Fruit fly (Drosophila melanogaster) whole organism, embryonic: ENCODE measurements around the gene CG12728.

Experiments used
- BEAF-32 ChIP-seq: fragments of 200-800 bp; sonication (Bioruptor generic); optimal IDR thresholded peaks from 3 replicates; lab custom pipeline; 2017; ENCODE audit warnings: missing biosample characterization, missing genetic modification characterization, mild to moderate bottlenecking, moderate library complexity, missing genetic modification reagents
- CG11560 ChIP-seq: fragments of 200-800 bp; sonication (Bioruptor generic); IDR thresholded peaks from 3 replicates; pipeline ENCODE4 v1.3.6; 2022; ENCODE audit warnings: missing biosample characterization, missing genetic modification characterization
- CG12219 ChIP-seq: fragments of 200-800 bp; sonication (Bioruptor generic); optimal IDR thresholded peaks from 3 replicates; lab custom pipeline; 2018; ENCODE audit warnings: missing biosample characterization, mild to moderate bottlenecking, missing genetic modification characterization
- CG1233 ChIP-seq: fragments of 200-800 bp; sonication (Bioruptor generic); optimal IDR thresholded peaks from 4 replicates; lab custom pipeline; 2018; ENCODE audit warnings: missing biosample characterization, mild to moderate bottlenecking, missing genetic modification characterization
- CG13775 ChIP-seq: fragments of 200-800 bp; sonication (Bioruptor generic); optimal IDR thresholded peaks from 3 replicates; lab custom pipeline; 2017; ENCODE audit warnings: missing biosample characterization, mild to moderate bottlenecking, missing genetic modification characterization
- CG14014 ChIP-seq: fragments of 200-800 bp; sonication (Bioruptor generic); IDR thresholded peaks from 2 replicates; pipeline ENCODE4 v1.3.6; 2022; ENCODE audit warnings: missing biosample characterization, missing genetic modification characterization
- CG15073 ChIP-seq: fragments of 200-800 bp; sonication (Bioruptor generic); optimal IDR thresholded peaks from 2 replicates; lab custom pipeline; 2016; ENCODE audit warnings: missing biosample characterization, missing genetic modification characterization
- CG15269 ChIP-seq: fragments of 200-800 bp; sonication (Bioruptor generic); optimal IDR thresholded peaks from 2 replicates; lab custom pipeline; 2018; ENCODE audit warnings: missing biosample characterization, mild to moderate bottlenecking, missing genetic modification characterization, moderate library complexity
- CG1529 ChIP-seq: fragments of 200-800 bp; sonication (Bioruptor generic); optimal IDR thresholded peaks from 3 replicates; lab custom pipeline; 2018; ENCODE audit warnings: missing biosample characterization, missing genetic modification characterization
- CG15479 ChIP-seq: fragments of 200-800 bp; sonication (Bioruptor generic); optimal IDR thresholded peaks from 3 replicates; lab custom pipeline; 2019; ENCODE audit warnings: missing biosample characterization, mild to moderate bottlenecking, missing genetic modification characterization, moderate library complexity
- CG16779 ChIP-seq: fragments of 200-800 bp; sonication (Bioruptor generic); IDR thresholded peaks from 2 replicates; pipeline ENCODE4 v1.3.6; 2022; ENCODE audit warnings: missing biosample characterization, missing genetic modification characterization
- CG18476 ChIP-seq: fragments of 200-800 bp; sonication (Bioruptor generic); optimal IDR thresholded peaks from 2 replicates; lab custom pipeline; 2016; ENCODE audit warnings: missing biosample characterization, mild to moderate bottlenecking, missing genetic modification characterization
- CG2712 ChIP-seq: fragments of 200-800 bp; optimal IDR thresholded peaks from 3 replicates; lab custom pipeline; 2019; ENCODE audit warnings: missing biosample characterization, mild to moderate bottlenecking, missing genetic modification characterization, moderate library complexity
- CG30403 ChIP-seq: fragments of 200-800 bp; sonication (Bioruptor generic); optimal IDR thresholded peaks from 3 replicates; lab custom pipeline; 2016; ENCODE audit warnings: missing biosample characterization, missing genetic modification characterization
- CG31365 ChIP-seq: fragments of 200-800 bp; sonication (Bioruptor generic); optimal IDR thresholded peaks from 2 replicates; lab custom pipeline; 2018; ENCODE audit warnings: missing biosample characterization, mild to moderate bottlenecking, missing genetic modification characterization
- CG3281 ChIP-seq: fragments of 200-800 bp; sonication (Bioruptor generic); optimal IDR thresholded peaks from 3 replicates; lab custom pipeline; 2017; ENCODE audit warnings: missing biosample characterization, mild to moderate bottlenecking, missing genetic modification characterization
- CG33557 ChIP-seq: fragments of 200-800 bp; sonication (Bioruptor generic); optimal IDR thresholded peaks from 2 replicates; lab custom pipeline; 2019; ENCODE audit warnings: missing biosample characterization, mild to moderate bottlenecking, missing genetic modification characterization, moderate library complexity
- CG34422 ChIP-seq: fragments of 200-800 bp; sonication (Bioruptor generic); IDR thresholded peaks from 3 replicates; pipeline ENCODE4 v1.3.6; 2022; ENCODE audit warnings: missing biosample characterization, missing genetic modification characterization
- CG3847 ChIP-seq: fragments of 200-800 bp; sonication (Bioruptor generic); IDR thresholded peaks from 2 replicates; pipeline ENCODE4 v1.3.6; 2022; ENCODE audit warnings: missing biosample characterization, missing genetic modification characterization
- CG4328 ChIP-seq: fragments of 200-800 bp; sonication (Bioruptor generic); optimal IDR thresholded peaks from 3 replicates; lab custom pipeline; 2017; ENCODE audit warnings: missing biosample characterization, missing genetic modification reagents, missing genetic modification characterization
- CG4360 ChIP-seq: fragments of 200-800 bp; sonication (Bioruptor generic); IDR thresholded peaks from 2 replicates; pipeline ENCODE4 v1.3.6; 2022; ENCODE audit warnings: missing biosample characterization, missing genetic modification characterization
- CG4424 ChIP-seq: fragments of 200-800 bp; sonication (Bioruptor generic); optimal IDR thresholded peaks from 3 replicates; lab custom pipeline; 2016; ENCODE audit warnings: missing biosample characterization, missing genetic modification characterization
- CG7987 ChIP-seq: fragments of 200-800 bp; sonication (Bioruptor generic); optimal IDR thresholded peaks from 2 replicates; lab custom pipeline; 2018; ENCODE audit warnings: missing biosample characterization, mild to moderate bottlenecking, missing genetic modification characterization, moderate library complexity
- CG9609 ChIP-seq: fragments of 200-800 bp; sonication (Bioruptor generic); optimal IDR thresholded peaks from 3 replicates; lab custom pipeline; 2016; ENCODE audit warnings: missing biosample characterization, missing genetic modification characterization
- D19A ChIP-seq: fragments of 200-800 bp; optimal IDR thresholded peaks from 3 replicates; lab custom pipeline; 2019; ENCODE audit warnings: missing biosample characterization, mild to moderate bottlenecking, missing genetic modification characterization, moderate library complexity
- Gug ChIP-seq: fragments of 200-800 bp; sonication (Bioruptor generic); IDR thresholded peaks from 4 replicates; pipeline ENCODE4 v1.3.6; 2022; ENCODE audit warnings: missing biosample characterization, missing genetic modification characterization
- Hey ChIP-seq: fragments of 200-800 bp; sonication (Bioruptor generic); optimal IDR thresholded peaks from 3 replicates; lab custom pipeline; 2018; ENCODE audit warnings: missing biosample characterization, mild to moderate bottlenecking, missing genetic modification characterization
- MESR4 ChIP-seq: fragments of 200-800 bp; sonication (Bioruptor generic); optimal IDR thresholded peaks from 2 replicates; lab custom pipeline; 2018; ENCODE audit warnings: missing biosample characterization, mild to moderate bottlenecking, missing genetic modification characterization, moderate library complexity
- MTF-1 ChIP-seq: fragments of 200-800 bp; sonication (Bioruptor generic); optimal IDR thresholded peaks from 2 replicates; lab custom pipeline; 2018; ENCODE audit warnings: missing biosample characterization, mild to moderate bottlenecking, missing genetic modification characterization, borderline replicate concordance
- Mrtf ChIP-seq: fragments of 200-800 bp; sonication (Bioruptor generic); IDR thresholded peaks from 3 replicates; pipeline ENCODE4 v1.3.6; 2022; ENCODE audit warnings: missing biosample characterization, missing genetic modification characterization
- Nf-YA ChIP-seq: fragments of 200-800 bp; sonication (Bioruptor generic); IDR thresholded peaks from 2 replicates; pipeline ENCODE4 v1.3.6; 2022; ENCODE audit warnings: missing biosample characterization, missing genetic modification characterization
- Oaz ChIP-seq: fragments of 200-800 bp; sonication (Bioruptor generic); IDR thresholded peaks from 2 replicates; pipeline ENCODE4 v1.3.6; 2022; ENCODE audit warnings: missing biosample characterization, missing genetic modification characterization
- Six4 ChIP-seq: fragments of 200-800 bp; sonication (Bioruptor generic); optimal IDR thresholded peaks from 2 replicates; lab custom pipeline; 2016; ENCODE audit warnings: missing biosample characterization, missing genetic modification characterization
- Vsx1 ChIP-seq: fragments of 200-800 bp; sonication (Bioruptor generic); optimal IDR thresholded peaks from 2 replicates; lab custom pipeline; 2017; ENCODE audit warnings: missing biosample characterization, mild to moderate bottlenecking, missing genetic modification characterization, missing genetic modification reagents
- cato ChIP-seq: fragments of 200-800 bp; sonication (Bioruptor generic); optimal IDR thresholded peaks from 2 replicates; lab custom pipeline; 2016; ENCODE audit warnings: missing biosample characterization, missing genetic modification characterization, borderline replicate concordance
- chn ChIP-seq: fragments of 200-800 bp; sonication (Bioruptor generic); optimal IDR thresholded peaks from 2 replicates; lab custom pipeline; 2016; ENCODE audit warnings: missing biosample characterization, missing genetic modification characterization
- disco-r ChIP-seq: fragments of 200-800 bp; sonication (Bioruptor generic); optimal IDR thresholded peaks from 2 replicates; lab custom pipeline; 2016; ENCODE audit warnings: missing biosample characterization, missing genetic modification characterization
- dpn ChIP-seq, 2 experiments: fragments of 200-800 bp; sonication (Bioruptor generic); optimal IDR thresholded peaks; 3 replicates each; lab custom pipeline; 2016; ENCODE audit warnings: missing biosample characterization in 2 of 2, missing genetic modification characterization in 2 of 2
- ken ChIP-seq: fragments of 200-800 bp; sonication (Bioruptor generic); IDR thresholded peaks from 3 replicates; pipeline ENCODE4 v1.3.6; 2022; ENCODE audit warnings: missing biosample characterization, missing genetic modification characterization
- knrl ChIP-seq: fragments of 200-800 bp; sonication (Bioruptor generic); IDR thresholded peaks from 3 replicates; pipeline ENCODE4 v1.3.6; 2022; ENCODE audit warnings: missing biosample characterization, missing genetic modification characterization; ENCODE audit not compliant: partially characterized antibody
- nerfin-2 ChIP-seq: fragments of 200-800 bp; sonication (Bioruptor generic); IDR thresholded peaks from 2 replicates; pipeline ENCODE4 v1.3.6; 2022; ENCODE audit warnings: missing biosample characterization, missing genetic modification characterization; ENCODE audit not compliant: partially characterized antibody
- org-1 ChIP-seq: fragments of 200-800 bp; sonication (Bioruptor generic); optimal IDR thresholded peaks from 2 replicates; lab custom pipeline; 2017; ENCODE audit warnings: missing biosample characterization, missing genetic modification characterization
- peb ChIP-seq: fragments of 200-800 bp; sonication (Bioruptor generic); IDR thresholded peaks from 2 replicates; pipeline ENCODE4 v1.3.6; 2022; ENCODE audit warnings: missing biosample characterization, missing genetic modification characterization
- pfk ChIP-seq: fragments of 200-800 bp; sonication (Bioruptor generic); optimal IDR thresholded peaks from 2 replicates; lab custom pipeline; 2018; ENCODE audit warnings: missing biosample characterization, mild to moderate bottlenecking, missing genetic modification characterization, moderate library complexity
- schlank ChIP-seq: fragments of 200-800 bp; sonication (Bioruptor generic); optimal IDR thresholded peaks from 2 replicates; lab custom pipeline; 2018; ENCODE audit warnings: missing biosample characterization, mild to moderate bottlenecking, missing genetic modification characterization
- scrt ChIP-seq: fragments of 200-800 bp; sonication (Bioruptor generic); optimal IDR thresholded peaks from 2 replicates; lab custom pipeline; 2018; ENCODE audit warnings: missing biosample characterization, mild to moderate bottlenecking, missing genetic modification characterization, moderate library complexity
- sens ChIP-seq: fragments of 200-800 bp; sonication (Bioruptor generic); peaks from one replicate; lab custom pipeline; 2016; ENCODE audit warnings: missing biosample characterization, missing genetic modification characterization
- slbo ChIP-seq: fragments of 200-800 bp; sonication (Bioruptor generic); IDR thresholded peaks from 2 replicates; pipeline ENCODE4 v1.3.6; 2022; ENCODE audit warnings: missing biosample characterization, missing genetic modification characterization
- tap ChIP-seq: fragments of 200-800 bp; optimal IDR thresholded peaks from 3 replicates; lab custom pipeline; 2019; ENCODE audit warnings: missing biosample characterization, mild to moderate bottlenecking, missing genetic modification characterization, moderate library complexity

CG12728 gene

dm6 chrX:5905086-5905400 is 37.4 kb upstream of the CG12728 start (continued):
- no peak for TF ChIP-seq CG4360
- TF ChIP-seq CG2712 (tag; lab: Kevin White, UChicago), result peak; percentile 21
- TF ChIP-seq CG16779 (GFP tag; lab: Robert Waterston, UW), result no peak
- no peak for TF ChIP-seq Vsx1
- no peak for TF ChIP-seq CG34422
- no peak for TF ChIP-seq org-1 (GFP tag; lab: Kevin White, UChicago)
- no peak for TF ChIP-seq CG11560 (tag; lab: Robert Waterston, UW)
- no peak for TF ChIP-seq CG1529 (GFP tag; lab: Kevin White, UChicago)
- no peak for TF ChIP-seq schlank

DNA sequence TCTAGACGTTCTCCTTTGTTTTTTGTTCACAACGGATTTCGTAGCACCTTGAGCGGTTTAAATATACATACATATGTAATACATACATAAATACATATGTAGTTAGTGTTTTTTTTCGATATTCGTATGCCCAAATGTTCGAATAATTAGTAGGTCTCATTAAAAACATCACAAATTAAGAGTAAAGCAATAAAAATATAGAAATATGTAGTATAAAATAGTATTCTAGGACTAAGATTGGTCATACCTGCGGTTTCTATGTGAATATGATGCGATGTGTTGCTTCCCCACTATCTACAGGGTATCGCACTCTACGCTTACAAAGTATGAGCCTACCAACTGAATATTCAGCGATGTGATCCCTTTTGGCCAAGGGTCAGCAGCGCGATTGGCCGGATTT is 37.0 kb upstream of the CG12728 start, which contains the start of gene CG4020:
Gene CG4020, plus strand, starts transcription at position 301 of the 400 bp plus-strand sequence.
- no peak for TF ChIP-seq Hey (tag; lab: Kevin White, UChicago)
- TF ChIP-seq CG4424 (GFP tag; lab: Kevin White, UChicago), result no peak
- TF ChIP-seq chn, result no peak
- TF ChIP-seq CG3847, result no peak

DNA sequence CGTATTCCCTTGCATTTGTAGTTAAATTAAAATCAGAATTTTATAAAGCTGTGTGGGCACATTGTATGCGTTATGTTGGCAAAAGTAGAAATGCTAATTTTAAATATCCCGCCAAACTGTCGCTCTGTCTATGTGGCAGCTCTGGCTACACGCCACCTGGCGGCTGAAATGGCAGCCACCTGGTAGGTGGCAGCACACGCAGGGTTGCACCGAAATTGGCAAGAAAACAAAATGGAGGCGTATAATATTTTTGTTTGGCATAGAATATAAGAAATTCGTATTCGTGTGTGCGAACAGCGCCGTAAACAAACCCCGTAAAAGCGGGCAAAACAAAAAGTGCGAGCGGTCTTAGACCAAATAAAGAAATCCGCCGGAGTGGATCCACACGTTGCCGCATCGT is 34.5 kb upstream of the CG12728 start, which contains the start of gene CG12236:
Gene CG12236, plus strand, starts transcription at position 220 of the 400 bp plus-strand sequence.
- TF ChIP-seq CG14014 (GFP tag; lab: Robert Waterston, UW) (0 out of 2 replicates have a peak, but pooled peaks have one; percentile 28), Mrtf (GFP tag; lab: Robert Waterston, UW) (no peak), knrl (GFP tag; lab: Robert Waterston, UW) (peak; percentile 40; the same call in 1 of the 3 replicates), CG18476 (GFP tag; lab: Kevin White, UChicago) (no peak), nerfin-2 (no peak), cato (GFP tag; lab: Kevin White, UChicago) (no peak), CG16779 (GFP tag; lab: Robert Waterston, UW) (no peak), CG15269 (tag; lab: Kevin White, UChicago) (no peak), MESR4 (GFP tag; lab: Kevin White, UChicago) (peak; percentile 90), CG33557 (GFP tag; lab: Kevin White, UChicago) (no peak), CG12219 (no peak), Six4 (no peak), CG3281 (GFP tag; lab: Kevin White, UChicago) (peak; percentile 6), tap (no peak), D19A (tag; lab: Kevin White, UChicago) (peak; percentile 35), sens (GFP tag; lab: Kevin White, UChicago) (peak; percentile 85), CG1233 (peak; percentile 23), CG13775 (GFP tag; lab: Kevin White, UChicago) (no peak), peb (GFP tag; lab: Robert Waterston, UW) (no peak), dpn (GFP tag; optimal IDR thresholded peaks at IDR 0.05; lab: Kevin White, UChicago) (peak; percentile 25 to 59), CG9609 (peak; percentile 11), CG30403 (GFP tag; lab: Kevin White, UChicago) (peak; percentile 30), CG15479 (GFP tag; lab: Kevin White, UChicago) (no peak), CG4328 (GFP tag; lab: Kevin White, UChicago) (peak; percentile 16), slbo (GFP tag; lab: Robert Waterston, UW) (peak; percentile 64; the same call in 1 of the 2 replicates), CG15073 (GFP tag; lab: Kevin White, UChicago) (no peak), Gug (GFP tag; lab: Robert Waterston, UW) (no peak), CG7987 (peak; percentile 77), disco-r (GFP tag; lab: Kevin White, UChicago) (peak; percentile 2), pfk (GFP tag; lab: Kevin White, UChicago) (peak; percentile 64), BEAF-32 (peak; percentile 54), MTF-1 (GFP tag; lab: Kevin White, UChicago) (peak; percentile 63), CG31365 (tag; lab: Kevin White, UChicago) (peak; percentile 9), ken (GFP tag; lab: Robert Waterston, UW) (peak; percentile 47; the same call in 1 of the 3 replicates), scrt (GFP tag; lab: Kevin White, UChicago) (no peak), Oaz (GFP tag; lab: Robert Waterston, UW) (no peak), Nf-YA (GFP tag; lab: Robert Waterston, UW) (no peak)
